Worm (Caenorhabditis elegans) whole organism, young adult: ENCODE data around the gene shc-3.

Experiments
- B0336.3 ChIP-seq: fragments of 200-800 bp; sonication (Bioruptor generic); IDR thresholded peaks from 2 replicates; pipeline ENCODE4 v1.3.6; 2022; ENCODE audit warnings: missing genetic modification characterization, missing compliant biosample characterization
- ama-1 ChIP-seq, 3 experiments: fragments of 150-350 bp in 1 of 3; sonication (generic microtip) in 2 of 3; optimal IDR thresholded peaks; 2 replicates each; lab custom pipeline; 2014 to 2018; ENCODE audit warnings: missing biosample characterization in 2 of 3, missing genetic modification characterization in 2 of 3, missing genetic modification reagents in 2 of 3
- let-526 ChIP-seq: fragments of 200-800 bp; sonication (Bioruptor generic); IDR thresholded peaks from 2 replicates; pipeline ENCODE4 v1.3.6; 2022; ENCODE audit warnings: missing genetic modification reagents, missing genetic modification characterization, missing compliant biosample characterization
- nfyb-1 ChIP-seq: fragments of 200-800 bp; sonication (Bioruptor generic); IDR thresholded peaks from 2 replicates; pipeline ENCODE4 v1.3.6; 2022; ENCODE audit warnings: missing genetic modification reagents, missing genetic modification characterization, missing compliant biosample characterization
- pha-4 ChIP-seq: fragments of 150-350 bp; sonication (generic microtip); optimal IDR thresholded peaks from 2 replicates; lab custom pipeline; 2014; ENCODE audit warnings: missing biosample characterization, missing genetic modification reagents, missing genetic modification characterization
- snpc-4 ChIP-seq, 5 experiments: fragments of 150-350 bp in 1 of 5; sonication (generic microtip) in 4 of 5; optimal IDR thresholded peaks; 2 replicates each; lab custom pipeline; 2014 to 2018; ENCODE audit warnings: missing genetic modification characterization in 5 of 5, missing biosample characterization in 3 of 5, antibody characterized with exemption in 2 of 5, mild to moderate bottlenecking in 2 of 5, missing compliant biosample characterization in 2 of 5, missing genotype in 2 of 5, moderate library complexity in 2 of 5, missing genetic modification reagents in 1 of 5
- sptf-2 ChIP-seq: fragments of 200-800 bp; sonication (Bioruptor generic); optimal IDR thresholded peaks from 2 replicates; lab custom pipeline; 2018; ENCODE audit warnings: mild to moderate bottlenecking, missing genetic modification characterization, missing compliant biosample characterization
- unc-130 ChIP-seq: sonication (generic microtip); optimal IDR thresholded peaks from 2 replicates; lab custom pipeline; 2016; ENCODE audit warnings: missing genetic modification reagents, missing genetic modification characterization, missing compliant biosample characterization
- ztf-25 ChIP-seq: fragments of 200-800 bp; sonication (Bioruptor generic); IDR thresholded peaks from 2 replicates; pipeline ENCODE4 v1.3.6; 2022; ENCODE audit warnings: missing genetic modification reagents, missing genetic modification characterization, missing compliant biosample characterization

ce11 chrX:13672622-13673021 is 44.7 kb upstream of the shc-3 start:
- TF ChIP-seq let-526 (GFP tag; lab: Robert Waterston, UW) (no peak), B0336.3 (no peak), ama-1 (optimal IDR thresholded peaks at IDR 0.05; lab: Kevin White, UChicago) (no peak), ama-1 (GFP tag; optimal IDR thresholded peaks at IDR 0.05; lab: Kevin White, UChicago) (no peak), unc-130 (GFP tag; lab: Kevin White, UChicago) (no peak), nfyb-1 (GFP tag; lab: Robert Waterston, UW) (no peak), ztf-25 (GFP tag; lab: Robert Waterston, UW) (no peak), pha-4 (no peak), sptf-2 (no peak), snpc-4 (GFP tag; optimal IDR thresholded peaks at IDR 0.05; lab: Kevin White, UChicago) (no peak), snpc-4 (tag; optimal IDR thresholded peaks at IDR 0.05; lab: Kevin White, UChicago) (no peak)
